Fruit fly (Drosophila melanogaster) Kc167 (cell line): ENCODE data around the gene CG9154.

Experiments used
- Myc ChIP-seq: fragments of >200 bp; optimal IDR thresholded peaks from 2 replicates; lab custom pipeline; 2017; ENCODE audit warnings: missing external identifiers
- Sin3A ChIP-seq: fragments of >200 bp; optimal IDR thresholded peaks from 2 replicates; lab custom pipeline; 2018; ENCODE audit warnings: missing external identifiers
- h ChIP-seq: fragments of >200 bp; optimal IDR thresholded peaks from 3 replicates; lab custom pipeline; 2018; ENCODE audit warnings: missing external identifiers
- insv ChIP-seq: fragments of >200 bp; optimal IDR thresholded peaks from 3 replicates; lab custom pipeline; 2018; ENCODE audit warnings: missing external identifiers
- psq ChIP-seq: fragments of >200 bp; optimal IDR thresholded peaks from 2 replicates; lab custom pipeline; 2017; ENCODE audit warnings: missing external identifiers
- ttk ChIP-seq: sonication (Bioruptor generic); optimal IDR thresholded peaks from 2 replicates; lab custom pipeline; 2017; ENCODE audit warnings: missing external identifiers

Gene CG9154

DNA sequence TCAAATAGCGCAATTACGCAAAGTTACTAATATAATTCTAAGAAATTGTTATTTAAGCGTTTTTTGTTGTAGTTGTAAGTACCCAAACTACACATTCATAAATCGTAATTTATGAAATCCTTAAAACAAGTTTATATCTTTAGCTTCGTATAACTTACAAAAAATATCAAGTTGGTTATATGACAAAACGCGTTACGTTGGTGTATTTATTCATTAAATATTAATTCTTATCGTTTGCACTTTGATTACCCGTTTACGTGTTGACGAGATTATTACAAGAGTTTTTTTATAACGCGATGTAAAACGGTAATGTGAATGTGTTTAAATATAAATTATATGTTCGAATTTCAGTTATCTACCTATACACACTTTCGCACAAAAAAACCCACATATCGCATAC, 7.1 kb upstream of the CG9154 start:
- TF ChIP-seq Sin3A (lab: Kevin White, UChicago) (no peak), ttk (no peak), h (no peak), Myc (lab: Kevin White, UChicago) (no peak), psq (no peak), insv (lab: Kevin White, UChicago) (no peak)

DNA sequence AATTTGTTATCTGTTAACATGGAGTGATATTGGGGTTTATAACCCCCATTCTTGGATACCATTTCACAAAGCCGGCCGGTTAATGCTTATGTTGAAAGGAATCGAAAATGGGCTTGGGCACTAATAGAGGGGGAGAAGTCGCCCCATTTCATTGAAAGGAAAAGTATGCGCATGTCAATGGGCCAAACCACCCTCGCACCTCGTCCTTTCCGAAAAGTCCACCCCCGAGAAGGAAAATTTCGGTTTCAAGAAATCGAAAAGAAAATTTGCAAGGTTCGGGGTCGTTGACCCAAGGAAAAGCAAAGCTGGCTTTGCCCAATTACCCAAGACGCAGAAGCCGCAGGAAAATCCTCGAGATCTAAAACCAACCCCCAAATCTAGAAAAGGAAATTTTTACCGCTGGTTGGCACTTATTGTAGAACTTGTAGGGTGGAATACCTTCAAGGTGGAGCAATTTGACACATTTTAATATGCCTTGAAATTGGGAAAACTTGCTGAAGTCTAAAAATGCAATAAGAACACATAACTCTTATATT, 6.4 kb upstream of the CG9154 start:
- TF ChIP-seq ttk = no peak
- no peak for TF ChIP-seq psq
- TF ChIP-seq Myc (lab: Kevin White, UChicago) = no peak
- TF ChIP-seq Sin3A (lab: Kevin White, UChicago) = no peak
- no peak for TF ChIP-seq h
- TF ChIP-seq insv (lab: Kevin White, UChicago) = no peak

DNA sequence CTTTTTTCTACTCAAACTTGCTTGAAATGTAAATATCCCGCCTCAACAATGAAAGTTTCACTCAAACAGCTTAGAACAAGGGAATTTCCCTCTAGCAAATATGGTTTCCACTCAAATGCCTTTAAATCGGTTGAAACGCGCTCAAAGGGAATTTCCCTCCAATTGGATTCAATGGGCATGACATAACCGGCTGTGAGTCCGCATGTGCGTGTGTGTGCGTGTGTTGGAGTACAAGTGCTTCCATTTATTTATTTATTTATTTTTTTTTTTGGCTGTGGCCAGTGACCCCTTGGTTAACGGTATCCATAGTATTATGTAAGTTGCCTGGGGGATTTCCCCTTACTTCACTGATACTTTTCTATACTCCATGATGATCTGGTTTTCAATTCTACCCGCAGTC, 5.7 kb upstream of the CG9154 start:
- TF ChIP-seq insv (lab: Kevin White, UChicago) = no peak
- no peak for TF ChIP-seq psq
- TF ChIP-seq h = no peak
- no peak for TF ChIP-seq Myc (lab: Kevin White, UChicago)
- no peak for TF ChIP-seq Sin3A (lab: Kevin White, UChicago)
- no peak for TF ChIP-seq ttk

DNA sequence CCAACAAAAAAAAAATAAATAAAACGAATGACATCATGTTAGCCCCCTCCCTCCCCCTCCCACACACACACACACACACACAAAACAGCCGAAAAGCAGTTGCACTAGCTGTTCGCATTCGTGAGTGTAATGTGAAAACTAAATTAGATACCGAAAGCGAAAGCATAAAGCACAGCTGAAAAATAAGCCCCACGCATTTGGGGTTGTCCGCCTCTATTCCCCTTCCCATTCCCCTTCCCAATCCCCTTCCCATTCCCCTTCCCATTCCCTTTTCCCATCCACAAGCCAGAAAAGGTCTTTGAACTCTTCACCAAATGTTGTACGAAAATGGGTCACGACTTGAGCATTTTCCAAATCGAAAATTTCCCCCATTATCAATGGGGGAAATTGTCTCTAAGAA, 4.9 kb upstream of the CG9154 start:
- TF ChIP-seq psq = no peak
- TF ChIP-seq ttk = no peak
- TF ChIP-seq Myc (lab: Kevin White, UChicago) = no peak
- no peak for TF ChIP-seq insv (lab: Kevin White, UChicago)
- no peak for TF ChIP-seq Sin3A (lab: Kevin White, UChicago)
- TF ChIP-seq h = no peak

DNA sequence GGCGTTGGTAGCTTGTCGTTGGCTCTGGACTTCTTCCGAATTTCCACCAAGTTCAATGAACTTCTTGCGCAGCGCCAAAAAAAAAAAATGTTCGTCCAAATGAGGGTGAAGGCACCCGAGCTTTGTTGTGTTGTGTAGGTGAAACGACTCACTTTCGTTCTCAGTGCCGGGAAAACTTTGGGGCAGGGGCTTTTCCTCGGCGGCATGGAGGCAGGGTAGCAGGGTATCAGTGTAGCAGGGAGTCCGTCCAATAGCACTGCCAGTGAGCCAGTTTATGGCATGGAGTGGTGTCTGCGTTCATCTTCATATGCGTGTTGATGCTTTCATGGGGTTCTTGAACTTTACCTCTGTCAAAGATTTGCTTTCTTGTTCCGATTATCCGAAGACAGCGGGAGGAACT, 3.8 kb upstream of the CG9154 start:
- TF ChIP-seq Sin3A (lab: Kevin White, UChicago) (no peak), psq (no peak), h (no peak), insv (lab: Kevin White, UChicago) (no peak), Myc (lab: Kevin White, UChicago) (no peak), ttk (no peak)

DNA sequence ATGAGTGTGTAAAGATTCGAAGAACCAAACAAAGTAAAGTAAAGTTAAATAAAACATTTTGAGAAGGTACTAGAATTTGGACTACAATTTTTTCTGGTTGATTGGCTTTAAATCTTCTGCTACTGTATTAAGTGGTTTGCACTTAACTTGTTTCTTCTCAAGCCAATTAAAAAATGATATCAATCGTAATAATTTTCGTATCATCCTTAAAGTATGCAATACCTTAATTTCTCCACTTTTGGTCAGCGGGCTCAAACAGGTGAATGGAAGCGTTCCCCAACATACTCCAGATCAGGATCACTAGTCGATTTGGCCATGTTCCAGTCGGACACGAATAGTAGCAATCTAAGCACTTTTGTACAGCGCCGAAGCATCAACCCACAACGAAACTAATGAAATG, 3.4 kb upstream of the CG9154 start:
- TF ChIP-seq ttk = no peak
- TF ChIP-seq Sin3A (lab: Kevin White, UChicago) = no peak
- no peak for TF ChIP-seq h
- no peak for TF ChIP-seq Myc (lab: Kevin White, UChicago)
- TF ChIP-seq psq = no peak
- TF ChIP-seq insv (lab: Kevin White, UChicago) = no peak

DNA sequence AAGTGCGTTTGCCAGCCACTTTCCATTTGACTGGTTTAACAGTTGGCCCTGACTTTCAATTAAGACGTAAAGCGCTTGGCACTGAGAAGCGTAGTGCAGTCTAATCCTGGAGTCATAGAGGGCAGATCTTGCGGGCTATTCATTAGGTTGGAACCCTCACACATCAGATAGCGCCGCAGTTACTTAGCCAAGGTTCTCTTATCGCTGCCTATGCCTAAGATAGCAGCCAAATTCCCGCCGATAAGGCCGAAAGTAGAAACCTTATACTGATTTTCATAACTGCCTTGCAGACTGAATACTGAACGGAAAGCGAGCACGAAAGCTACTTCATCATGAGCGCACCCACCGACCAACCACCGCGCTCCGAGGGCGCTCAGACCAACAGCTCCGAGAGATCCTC, 1.6 kb upstream of the CG9154 start:
- no peak for TF ChIP-seq psq

DNA sequence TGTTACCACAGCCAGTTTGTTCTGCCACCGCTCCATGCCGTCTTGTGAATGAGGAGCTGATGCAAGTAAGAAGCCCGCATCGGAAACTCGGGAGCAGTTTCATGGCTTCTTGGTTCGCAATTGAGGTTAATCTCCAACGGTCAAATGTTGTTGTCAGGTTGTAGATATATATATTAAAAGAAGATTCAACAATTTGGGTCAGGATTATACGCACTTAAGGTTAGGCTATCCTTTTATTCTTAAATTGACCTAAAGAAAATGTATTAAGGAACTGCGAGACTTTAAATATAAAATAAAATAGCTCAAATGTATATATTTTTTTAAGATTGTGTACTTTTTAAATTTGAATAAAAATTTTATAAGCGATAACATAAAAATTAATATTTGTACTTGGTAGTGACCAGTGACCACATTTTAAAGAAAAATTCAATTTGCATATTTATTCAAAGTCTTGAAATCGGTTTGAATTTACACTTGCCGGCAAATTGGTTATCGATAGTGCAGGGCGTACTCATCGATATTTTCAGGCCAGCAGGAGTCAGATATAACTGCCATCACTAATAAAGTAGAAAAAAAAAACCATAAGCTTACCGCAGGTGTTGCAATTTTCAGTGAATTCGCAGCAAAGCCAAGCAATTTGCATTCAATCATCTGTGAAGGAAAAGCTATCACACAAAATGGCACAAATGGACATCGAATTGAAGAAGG, 1.8 kb downstream of the CG9154 start, which contains the start of the genes CG9150 and Pfdn1:
Gene CG9150, minus strand, starts transcription at position 51 of the 708 bp plus-strand sequence.
Gene Pfdn1, plus strand, starts transcription at position 536 of the 708 bp plus-strand sequence.
- TF ChIP-seq Sin3A (lab: Kevin White, UChicago) (no peak), h (no peak), psq (no peak), Myc (lab: Kevin White, UChicago) (no peak), insv (lab: Kevin White, UChicago) (no peak), ttk (no peak)

DNA sequence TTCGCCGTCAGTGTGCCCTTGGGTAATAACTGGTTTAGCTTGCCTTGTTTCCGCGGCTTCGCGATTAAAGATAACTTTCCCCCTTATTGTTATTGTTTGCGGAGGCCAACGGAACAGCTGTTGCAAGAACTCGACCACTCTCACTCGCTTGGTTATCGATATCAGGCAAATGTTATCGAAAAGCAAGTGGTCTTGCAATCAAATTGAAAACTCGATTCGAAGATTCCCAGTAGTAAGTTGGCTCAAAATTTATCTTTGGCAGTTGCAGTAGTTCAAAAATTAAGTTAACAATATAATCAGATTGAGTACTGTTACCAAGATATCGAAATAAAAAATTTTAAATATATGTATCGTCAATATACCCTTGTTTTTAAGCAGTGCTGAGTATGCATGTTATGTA, 4.7 kb downstream of the CG9154 start, which contains the start of the genes Fbw5 and CG9147:
Gene Fbw5, minus strand, starts transcription at position 131 of the 400 bp plus-strand sequence.
Gene CG9147, plus strand, starts transcription at position 175 of the 400 bp plus-strand sequence.
- no peak for TF ChIP-seq Sin3A (lab: Kevin White, UChicago)
- no peak for TF ChIP-seq psq
- no peak for TF ChIP-seq insv (lab: Kevin White, UChicago)
- TF ChIP-seq h = no peak
- no peak for TF ChIP-seq ttk
- no peak for TF ChIP-seq Myc (lab: Kevin White, UChicago)

DNA sequence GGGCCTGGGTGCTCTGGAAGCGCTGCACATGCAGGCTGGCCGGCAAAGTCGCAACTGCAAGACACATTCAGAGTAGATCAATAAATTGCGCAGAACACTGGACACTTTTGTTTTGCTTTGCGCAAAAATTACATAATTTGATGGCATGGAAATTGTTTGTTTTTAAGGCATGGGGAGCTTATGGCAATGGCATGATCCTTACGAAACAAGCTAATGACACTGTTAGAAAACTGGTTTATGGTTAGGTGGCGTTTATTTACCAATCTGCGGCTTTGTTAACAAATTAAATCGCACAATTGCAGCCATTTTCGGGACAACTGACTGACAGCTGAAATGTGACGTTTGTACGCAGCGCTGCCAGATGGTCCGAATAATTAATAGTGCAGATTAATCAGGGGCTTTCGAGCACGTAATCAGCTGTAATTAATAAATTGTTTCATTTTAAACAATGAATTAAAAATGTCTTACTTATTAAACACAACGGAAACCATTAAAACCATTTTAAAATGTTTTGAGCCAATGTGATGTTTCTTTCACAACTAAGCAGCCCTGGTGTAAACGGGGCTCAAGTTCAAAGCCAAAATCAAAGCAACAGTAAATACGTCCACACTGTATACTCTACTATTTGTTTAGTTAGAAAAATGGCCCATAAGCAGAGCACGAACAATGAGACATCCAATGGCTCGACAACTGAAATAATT, 8.0 kb downstream of the CG9154 start, which contains the start of the genes ND-51 and CG13994:
Gene ND-51, minus strand, starts transcription at position 376 of the 701 bp plus-strand sequence.
Gene CG13994, plus strand, starts transcription at position 608 of the 701 bp plus-strand sequence.
- TF ChIP-seq Myc (lab: Kevin White, UChicago) (no peak), psq (no peak), h (no peak), ttk (no peak), Sin3A (lab: Kevin White, UChicago) (no peak), insv (lab: Kevin White, UChicago) (no peak)

DNA sequence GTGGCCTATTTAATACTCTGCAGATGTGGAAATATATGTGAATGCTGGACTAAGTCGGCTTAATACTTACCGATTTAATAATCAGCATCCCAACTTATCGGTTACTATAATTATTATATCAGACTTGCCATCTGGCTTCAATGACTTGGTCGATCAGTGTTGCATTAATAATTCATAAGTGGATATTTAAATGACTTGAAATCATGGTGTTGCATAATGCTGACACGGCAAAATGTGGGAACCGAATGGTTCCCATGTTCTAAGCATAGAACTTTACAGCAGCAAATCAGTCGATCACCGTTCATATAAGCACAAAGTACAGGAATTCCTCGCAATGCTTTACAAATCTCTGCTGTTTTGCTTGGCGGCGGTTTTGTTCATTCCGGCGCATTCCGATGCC, 10.3 kb downstream of the CG9154 start, which contains the start of gene CG34180:
Gene CG34180, plus strand, starts transcription at position 301 of the 400 bp plus-strand sequence.
- TF ChIP-seq Myc (lab: Kevin White, UChicago) (no peak), ttk (no peak), psq (no peak), insv (lab: Kevin White, UChicago) (no peak), h (no peak), Sin3A (lab: Kevin White, UChicago) (no peak)

DNA sequence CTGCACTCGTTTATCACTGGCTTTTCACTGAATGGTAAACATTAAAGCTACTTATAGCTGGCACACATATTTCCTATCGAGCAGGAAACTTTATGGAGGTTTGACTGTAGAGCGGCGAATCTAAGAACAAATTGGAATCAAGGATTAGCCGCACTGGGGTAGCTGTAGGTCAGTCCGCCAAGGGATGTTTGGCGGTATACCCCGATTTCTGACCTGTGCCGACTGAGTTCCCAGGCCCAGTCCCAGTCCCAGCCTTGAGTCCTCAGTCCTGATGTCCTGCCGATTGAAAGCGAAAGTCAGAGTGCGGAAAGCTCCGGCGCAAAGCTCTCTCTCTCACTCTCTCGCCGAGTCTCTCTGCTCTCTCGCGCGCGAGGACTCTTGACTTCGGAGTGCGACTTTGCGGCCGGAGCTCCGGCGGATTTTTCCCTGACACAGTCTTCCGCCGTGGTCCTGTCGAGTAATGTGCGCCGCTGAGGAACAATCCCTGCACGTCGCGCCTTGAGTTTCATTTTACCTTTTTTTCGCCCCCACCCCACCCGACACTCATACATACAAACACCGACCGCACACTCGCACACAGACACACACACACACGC, 16.5 kb downstream of the CG9154 start, which contains the start of gene CG13995:
Gene CG13995, plus strand, starts transcription at position 429 of the 596 bp plus-strand sequence.
- TF ChIP-seq h = no peak
- no peak for TF ChIP-seq ttk
- no peak for TF ChIP-seq insv (lab: Kevin White, UChicago)
- no peak for TF ChIP-seq Sin3A (lab: Kevin White, UChicago)
- TF ChIP-seq psq = no peak
- TF ChIP-seq Myc (lab: Kevin White, UChicago) = no peak
